Worm (Caenorhabditis elegans) whole organism, L1 larva: ENCODE measurements around the gene F09E5.16.

ENCODE experiments used
- Y116A8C.19 ChIP-seq: sonication (generic microtip); optimal IDR thresholded peaks from 2 replicates; lab custom pipeline; 2016; ENCODE audit warnings: missing compliant biosample characterization, missing genetic modification characterization, borderline replicate concordance
- aly-2 ChIP-seq: fragments of 150-350 bp; optimal IDR thresholded peaks from 2 replicates; lab custom pipeline; 2014; ENCODE audit warnings: missing biosample characterization, missing genetic modification characterization
- ama-1 ChIP-seq: fragments of 150-350 bp; optimal IDR thresholded peaks from 2 replicates; lab custom pipeline; 2014
- blmp-1 ChIP-seq: fragments of 150-350 bp; optimal IDR thresholded peaks from 2 replicates; lab custom pipeline; 2014; ENCODE audit warnings: missing biosample characterization, missing genetic modification characterization
- ceh-63 ChIP-seq: fragments of 200-800 bp; sonication (Bioruptor generic); optimal IDR thresholded peaks from 2 replicates; lab custom pipeline; 2018; ENCODE audit warnings: mild to moderate bottlenecking, missing genetic modification characterization, missing compliant biosample characterization
- ceh-88 ChIP-seq: fragments of 200-800 bp; sonication (Bioruptor generic); IDR thresholded peaks from 2 replicates; pipeline ENCODE4 v1.3.6; 2022; ENCODE audit warnings: missing genetic modification characterization, missing compliant biosample characterization
- dpl-1 ChIP-seq, 3 experiments: fragments of 150-350 bp in 2 of 3; sonication (generic microtip) in 1 of 3; optimal IDR thresholded peaks; 2 replicates each; lab custom pipeline; 2014 to 2017; ENCODE audit warnings: missing biosample characterization in 3 of 3, missing genetic modification characterization in 3 of 3, missing genetic modification reagents in 3 of 3
- elt-3 ChIP-seq, 6 experiments: fragments of 150-350 bp in 1 of 6; sonication (generic microtip); optimal IDR thresholded peaks; 2 replicates each; lab custom pipeline; 2017 to 2018; ENCODE audit warnings: missing biosample characterization in 6 of 6, missing genetic modification characterization in 6 of 6, inconsistent platforms in 1 of 6
- ets-5 ChIP-seq: fragments of 200-800 bp; sonication (Bioruptor generic); IDR thresholded peaks from 2 replicates; pipeline ENCODE4 v1.3.6; 2022; ENCODE audit warnings: missing genetic modification characterization, missing compliant biosample characterization
- fos-1 ChIP-seq: fragments of 150-350 bp; optimal IDR thresholded peaks from 2 replicates; lab custom pipeline; 2014; ENCODE audit warnings: missing biosample characterization, missing genetic modification characterization
- hpl-2 ChIP-seq: fragments of 150-350 bp; optimal IDR thresholded peaks from 2 replicates; lab custom pipeline; 2014; ENCODE audit warnings: missing biosample characterization, missing genetic modification reagents, missing genetic modification characterization
- irx-1 ChIP-seq: sonication (generic microtip); optimal IDR thresholded peaks from 2 replicates; lab custom pipeline; 2016; ENCODE audit warnings: missing genetic modification characterization, missing compliant biosample characterization
- jun-1 ChIP-seq: fragments of 150-350 bp; optimal IDR thresholded peaks from 2 replicates; lab custom pipeline; 2014; ENCODE audit warnings: missing biosample characterization, missing genetic modification reagents, missing genetic modification characterization
- lin-13 ChIP-seq: fragments of 150-350 bp; optimal IDR thresholded peaks from 2 replicates; lab custom pipeline; 2014; ENCODE audit warnings: missing biosample characterization, missing genetic modification reagents, missing genetic modification characterization
- lin-14 ChIP-seq: fragments of 200-800 bp; sonication (Bioruptor generic); optimal IDR thresholded peaks from 2 replicates; lab custom pipeline; 2018; ENCODE audit warnings: mild to moderate bottlenecking, missing genetic modification characterization, moderate library complexity, missing compliant biosample characterization
- lin-15B ChIP-seq: fragments of 150-350 bp; sonication (generic microtip); optimal IDR thresholded peaks from 3 replicates; lab custom pipeline; 2014; ENCODE audit warnings: missing biosample characterization, missing genetic modification characterization
- lin-35 ChIP-seq, 2 experiments: fragments of 150-350 bp; optimal IDR thresholded peaks; 2 replicates each; lab custom pipeline; 2014; ENCODE audit warnings: missing biosample characterization in 2 of 2, missing genetic modification characterization in 2 of 2, missing genetic modification reagents in 2 of 2
- lir-3 ChIP-seq: sonication (generic microtip); optimal IDR thresholded peaks from 2 replicates; lab custom pipeline; 2016; ENCODE audit warnings: mild to moderate bottlenecking, missing genetic modification characterization, moderate library complexity, missing compliant biosample characterization; ENCODE audit not compliant: poor library complexity
- lsy-2 ChIP-seq, 2 experiments: fragments of 150-350 bp; optimal IDR thresholded peaks; 2 replicates each; lab custom pipeline; 2014; ENCODE audit warnings: missing biosample characterization in 2 of 2, missing genetic modification characterization in 2 of 2
- mef-2 ChIP-seq: fragments of 150-350 bp; optimal IDR thresholded peaks from 2 replicates; lab custom pipeline; 2014; ENCODE audit warnings: missing biosample characterization, missing genetic modification characterization
- mep-1 ChIP-seq: fragments of 150-350 bp; optimal IDR thresholded peaks from 2 replicates; lab custom pipeline; 2014; ENCODE audit warnings: missing biosample characterization, missing genetic modification characterization
- nhr-11 ChIP-seq: fragments of 150-350 bp; optimal IDR thresholded peaks from 2 replicates; lab custom pipeline; 2014; ENCODE audit warnings: missing biosample characterization, missing genetic modification characterization
- nhr-19 ChIP-seq: fragments of 200-800 bp; sonication (Bioruptor generic); conservative IDR thresholded peaks from 2 replicates; pipeline ENCODE4 v1.3.6; 2022; ENCODE audit warnings: missing genetic modification characterization, missing compliant biosample characterization
- nhr-20 ChIP-seq: sonication (generic microtip); optimal IDR thresholded peaks from 2 replicates; lab custom pipeline; 2016; ENCODE audit warnings: mild to moderate bottlenecking, missing genetic modification characterization, missing compliant biosample characterization
- nhr-47 ChIP-seq: sonication (generic microtip); optimal IDR thresholded peaks from 2 replicates; lab custom pipeline; 2016; ENCODE audit warnings: mild to moderate bottlenecking, missing genetic modification characterization, moderate library complexity, missing compliant biosample characterization
- nhr-71 ChIP-seq: sonication (generic microtip); optimal IDR thresholded peaks from 2 replicates; lab custom pipeline; 2016; ENCODE audit warnings: mild to moderate bottlenecking, missing genetic modification characterization, moderate library complexity, missing compliant biosample characterization
- nhr-76 ChIP-seq: sonication (generic microtip); optimal IDR thresholded peaks from 2 replicates; lab custom pipeline; 2017; ENCODE audit warnings: missing biosample characterization, missing genetic modification characterization
- nhr-77 ChIP-seq: fragments of 150-350 bp; optimal IDR thresholded peaks from 2 replicates; lab custom pipeline; 2014; ENCODE audit warnings: missing biosample characterization, missing genetic modification characterization
- nhr-84 ChIP-seq: sonication (generic microtip); optimal IDR thresholded peaks from 2 replicates; lab custom pipeline; 2017; ENCODE audit warnings: missing biosample characterization, missing genetic modification characterization
- nhr-85 ChIP-seq: sonication (generic microtip); peaks from one replicate; lab custom pipeline; 2016; ENCODE audit warnings: missing genetic modification characterization, inconsistent platforms, missing compliant biosample characterization
- nhr-90 ChIP-seq: sonication (generic microtip); optimal IDR thresholded peaks from 2 replicates; lab custom pipeline; 2016; ENCODE audit warnings: mild to moderate bottlenecking, missing genetic modification characterization, missing compliant biosample characterization; ENCODE audit not compliant: poor library complexity
- pag-3 ChIP-seq: sonication (generic microtip); optimal IDR thresholded peaks from 2 replicates; lab custom pipeline; 2017; ENCODE audit warnings: missing genetic modification characterization, mild to moderate bottlenecking, missing compliant biosample characterization, antibody characterized with exemption, borderline replicate concordance; ENCODE audit not compliant: insufficient read depth
- pqm-1 ChIP-seq: sonication (generic microtip); optimal IDR thresholded peaks from 3 replicates; lab custom pipeline; 2017; ENCODE audit warnings: missing biosample characterization, missing genetic modification characterization
- rnt-1 ChIP-seq: sonication (generic microtip); optimal IDR thresholded peaks from 2 replicates; lab custom pipeline; 2016; ENCODE audit warnings: mild to moderate bottlenecking, missing genetic modification characterization, moderate library complexity, missing compliant biosample characterization
- skn-1 ChIP-seq: fragments of 150-350 bp; optimal IDR thresholded peaks from 2 replicates; lab custom pipeline; 2014; ENCODE audit warnings: missing biosample characterization, missing genetic modification characterization
- snu-23 ChIP-seq: sonication (generic microtip); optimal IDR thresholded peaks from 2 replicates; lab custom pipeline; 2016; ENCODE audit warnings: missing genetic modification characterization, missing compliant biosample characterization
- unc-62 ChIP-seq: fragments of 150-350 bp; optimal IDR thresholded peaks from 2 replicates; lab custom pipeline; 2014; ENCODE audit warnings: missing biosample characterization, missing genetic modification reagents, missing genetic modification characterization
- unc-86 ChIP-seq: sonication (generic microtip); optimal IDR thresholded peaks from 2 replicates; lab custom pipeline; 2016; ENCODE audit warnings: missing genetic modification characterization, missing compliant biosample characterization
- unc-98 ChIP-seq: fragments of 200-800 bp; sonication (Bioruptor generic); IDR thresholded peaks from 2 replicates; pipeline ENCODE4 v1.3.6; 2022; ENCODE audit warnings: missing genetic modification characterization, missing compliant biosample characterization
- vab-15 ChIP-seq: sonication (generic microtip); optimal IDR thresholded peaks from 2 replicates; lab custom pipeline; 2017; ENCODE audit warnings: missing genotype, mild to moderate bottlenecking, missing genetic modification characterization, missing compliant biosample characterization
- xbp-1 ChIP-seq: sonication (generic microtip); optimal IDR thresholded peaks from 2 replicates; lab custom pipeline; 2016; ENCODE audit warnings: missing genetic modification characterization, missing compliant biosample characterization
- zip-4 ChIP-seq: fragments of 200-800 bp; sonication (Bioruptor generic); optimal IDR thresholded peaks from 2 replicates; lab custom pipeline; 2018; ENCODE audit warnings: mild to moderate bottlenecking, missing genetic modification characterization, moderate library complexity, missing compliant biosample characterization
- ztf-4 ChIP-seq: fragments of 150-350 bp; optimal IDR thresholded peaks from 2 replicates; lab custom pipeline; 2014; ENCODE audit warnings: missing biosample characterization, missing genetic modification characterization

The F09E5.16 gene

ce11 chrII:5379614-5380077 lies 14.1 kb upstream of the F09E5.16 start, which contains the start of gene pkc-3 (continued):
- TF ChIP-seq nhr-71 (tag; lab: Kevin White, UChicago) (peak; percentile 71), lin-35 (GFP tag; optimal IDR thresholded peaks at IDR 0.05; lab: Kevin White, UChicago) (peak; percentile 25 to 81), Y116A8C.19 (tag; lab: Kevin White, UChicago) (no peak), vab-15 (tag; lab: Kevin White, UChicago) (no peak), nhr-76 (tag; lab: Kevin White, UChicago) (no peak), ama-1 (lab: Kevin White, UChicago) (peak; percentile 91), aly-2 (tag; lab: Kevin White, UChicago) (peak; percentile 11), nhr-20 (tag; lab: Kevin White, UChicago) (peak; percentile 81), fos-1 (tag; lab: Kevin White, UChicago) (peak; percentile 10), jun-1 (tag; lab: Kevin White, UChicago) (peak; percentile 20), blmp-1 (tag; lab: Kevin White, UChicago) (peak; percentile 84), unc-98 (GFP tag; lab: Robert Waterston, UW) (no peak), dpl-1 (GFP tag; optimal IDR thresholded peaks at IDR 0.05; lab: Kevin White, UChicago) (peak in 2 of 3 experiments; percentile 47 to 50), lir-3 (tag; lab: Kevin White, UChicago) (peak; percentile 12), irx-1 (peak; percentile 29), nhr-84 (no peak), lsy-2 (tag; optimal IDR thresholded peaks at IDR 0.05; lab: Kevin White, UChicago) (peak; percentile 56 to 58), pag-3 (tag; lab: Kevin White, UChicago) (no peak), lin-13 (GFP tag; lab: Kevin White, UChicago) (peak; percentile 40), unc-86 (tag; lab: Kevin White, UChicago) (no peak), nhr-90 (tag; lab: Kevin White, UChicago) (peak; percentile 77), unc-62 (no peak), zip-4 (GFP tag; lab: Kevin White, UChicago) (peak; percentile 18), mep-1 (tag; lab: Kevin White, UChicago) (peak; percentile 70), mef-2 (tag; lab: Kevin White, UChicago) (no peak), hpl-2 (GFP tag; lab: Kevin White, UChicago) (peak; percentile 67), ets-5 (no peak), nhr-77 (tag; lab: Kevin White, UChicago) (peak; percentile 79), skn-1 (tag; lab: Kevin White, UChicago) (peak; percentile 51), lin-15B (tag; lab: Kevin White, UChicago) (peak; percentile 17), ceh-63 (GFP tag; lab: Kevin White, UChicago) (no peak), lin-14 (GFP tag; lab: Kevin White, UChicago) (peak; percentile 83), ztf-4 (tag; lab: Kevin White, UChicago) (peak; percentile 78), nhr-19 (GFP tag; lab: Robert Waterston, UW) (peak; percentile 56), elt-3 (tag; optimal IDR thresholded peaks at IDR 0.05; lab: Kevin White, UChicago) (peak in 3 of 6 experiments; percentile 6 to 74 (median 66)), nhr-11 (tag; lab: Kevin White, UChicago) (no peak)

- TF ChIP-seq hpl-2 (GFP tag; lab: Kevin White, UChicago) (no peak), nhr-76 (tag; lab: Kevin White, UChicago) (no peak), nhr-85 (tag; lab: Kevin White, UChicago) (peak; percentile 80), nhr-71 (tag; lab: Kevin White, UChicago) (peak; percentile 64), snu-23 (GFP tag; lab: Kevin White, UChicago) (peak; percentile 35), skn-1 (tag; lab: Kevin White, UChicago) (peak; percentile 92), nhr-20 (tag; lab: Kevin White, UChicago) (peak; percentile 60), ceh-88 (GFP tag; lab: Robert Waterston, UW) (no peak), pqm-1 (tag; lab: Kevin White, UChicago) (no peak), nhr-47 (peak; percentile 22), rnt-1 (tag; lab: Kevin White, UChicago) (peak; percentile 12), xbp-1 (peak; percentile 13), nhr-90 (tag; lab: Kevin White, UChicago) (peak; percentile 25), lin-35 (GFP tag; optimal IDR thresholded peaks at IDR 0.05; lab: Kevin White, UChicago) (peak; percentile 13 to 47), elt-3 (tag; optimal IDR thresholded peaks at IDR 0.05; lab: Kevin White, UChicago) (peak in 1 of 6 experiments; percentile 37), dpl-1 (GFP tag; optimal IDR thresholded peaks at IDR 0.05; lab: Kevin White, UChicago) (peak in 1 of 3 experiments; percentile 16), lin-14 (GFP tag; lab: Kevin White, UChicago) (peak; percentile 17)
- TF ChIP-seq, all 84 proteins: peak for 13
Observed at ce11 chrII:5378239-5378521, 12.6 kb upstream of the F09E5.16 start.
